Fruit fly (Drosophila melanogaster): Measurements from ENCODE around the gene CG34165.
"Not testable (repeated sequence)": the region's sequence is repeated elsewhere in the genome, so short reads cannot be mapped to it uniquely, and the experiment has no call there.

DNA sequence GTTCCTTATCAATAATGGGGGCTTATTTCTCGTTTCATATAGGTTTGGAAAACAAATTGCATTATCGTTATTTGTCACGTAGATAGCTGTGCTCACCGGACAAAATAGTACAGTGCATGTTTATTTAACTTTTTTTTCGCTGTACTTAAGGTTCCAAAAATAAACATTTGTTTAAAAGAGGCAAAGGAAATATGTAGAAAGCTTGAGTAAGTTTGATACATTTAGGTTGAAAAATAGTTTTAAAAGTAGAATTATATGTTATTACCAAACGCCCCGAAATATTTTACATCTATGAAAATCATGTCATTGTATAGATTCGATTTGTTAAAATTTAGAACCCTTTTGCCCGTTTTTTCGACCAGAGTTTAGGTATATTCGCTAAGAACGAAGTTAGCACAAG lies 26.1 kb downstream of the CG34165 start, which contains the start of gene CG42585:
- TF ChIP-seq CG7271 (tag; optimal IDR thresholded peaks at IDR 0.05); toy (GFP tag; IDR thresholded peaks at IDR 0.05); CG17385 (GFP tag; optimal IDR thresholded peaks at IDR 0.05); CG6254 (GFP tag; optimal IDR thresholded peaks at IDR 0.05); Ptx1 (GFP tag; IDR thresholded peaks at IDR 0.05); Ravus (GFP tag; IDR thresholded peaks at IDR 0.05); her (GFP tag; optimal IDR thresholded peaks at IDR 0.05); Scr (GFP tag; IDR thresholded peaks at IDR 0.05; ENCODE audit: partially characterized antibody); zfh2 (GFP tag; optimal IDR thresholded peaks at IDR 0.05); ems (GFP tag; optimal IDR thresholded peaks at IDR 0.05); gcm2 (GFP tag; optimal IDR thresholded peaks at IDR 0.05): not testable (repeated sequence)

Measured in whole organism, embryonic.